Fruit fly (Drosophila melanogaster) ovary, adult (tissue): Measurements from ENCODE around the gene Atg5.

Experiments
- CG17801 ChIP-seq: fragments of 200-800 bp; optimal IDR thresholded peaks from 2 replicates; lab custom pipeline; 2019; ENCODE audit warnings: missing biosample characterization, mild to moderate bottlenecking, missing genetic modification characterization, moderate library complexity; ENCODE audit not compliant: partially characterized antibody

Atg5 gene

dm6 chrX:7312406-7312805 lies 11.2 kb downstream of the Atg5 start:
- TF ChIP-seq CG17801 (GFP tag; lab: Kevin White, UChicago) = no peak

DNA sequence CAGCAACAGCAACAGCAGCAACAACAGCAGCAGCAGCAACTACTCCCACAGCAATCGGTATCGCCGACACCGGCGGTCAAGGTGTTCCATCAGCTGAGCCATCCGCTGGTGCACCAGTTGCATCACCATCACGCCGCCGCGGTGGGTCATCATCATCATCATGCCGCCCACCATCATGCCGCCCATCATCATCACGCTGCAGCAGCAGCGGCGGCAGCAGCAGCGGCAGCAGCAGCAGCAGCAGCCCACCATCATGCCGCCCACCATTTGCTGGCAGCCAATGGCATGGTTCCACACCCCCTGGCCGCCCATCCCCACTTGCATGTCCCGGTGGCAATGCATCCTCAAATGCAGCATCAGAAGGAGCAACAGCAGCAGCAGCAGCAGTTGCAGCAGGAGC lies 14.8 kb downstream of the Atg5 start:
- no peak for TF ChIP-seq CG17801 (GFP tag; lab: Kevin White, UChicago)

DNA sequence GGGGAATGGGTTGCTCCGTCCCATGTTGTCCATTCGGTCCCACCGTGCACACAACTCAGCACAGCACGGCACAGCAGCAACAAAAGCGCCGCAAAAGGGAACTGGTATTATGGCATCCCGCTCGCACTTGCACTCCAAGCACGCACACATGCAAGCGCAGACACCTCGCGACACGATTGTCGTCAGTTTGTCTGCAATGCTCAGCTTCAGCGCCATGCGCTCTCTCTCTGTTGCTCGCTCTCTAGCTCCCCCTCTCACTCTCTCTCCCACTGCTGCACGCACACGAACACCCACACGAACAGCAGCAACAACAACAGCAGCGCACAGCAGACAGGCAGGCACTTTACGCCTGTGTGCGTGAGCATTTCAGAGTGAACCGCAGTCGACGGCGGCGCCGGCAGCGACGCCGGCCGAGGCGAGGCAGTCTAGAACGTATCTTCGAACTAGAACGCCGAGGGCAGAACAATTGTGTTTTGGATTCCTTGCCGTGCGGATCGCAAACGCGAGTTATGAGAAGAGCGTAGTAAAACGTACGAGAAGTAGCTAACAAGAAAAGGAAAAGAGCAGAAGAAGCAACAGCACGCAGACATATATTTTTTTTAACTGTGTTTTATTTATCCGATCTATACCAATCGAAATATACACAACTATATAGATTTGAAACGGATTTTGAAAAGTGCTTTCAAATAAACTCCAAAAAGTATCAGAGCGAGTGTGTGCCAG lies 15.9 kb downstream of the Atg5 start, which contains the start of gene brk:
brk (plus strand) TSS at position 462 of the 723 bp plus-strand sequence.
- peak; percentile 7 for TF ChIP-seq CG17801 (GFP tag; lab: Kevin White, UChicago)

DNA sequence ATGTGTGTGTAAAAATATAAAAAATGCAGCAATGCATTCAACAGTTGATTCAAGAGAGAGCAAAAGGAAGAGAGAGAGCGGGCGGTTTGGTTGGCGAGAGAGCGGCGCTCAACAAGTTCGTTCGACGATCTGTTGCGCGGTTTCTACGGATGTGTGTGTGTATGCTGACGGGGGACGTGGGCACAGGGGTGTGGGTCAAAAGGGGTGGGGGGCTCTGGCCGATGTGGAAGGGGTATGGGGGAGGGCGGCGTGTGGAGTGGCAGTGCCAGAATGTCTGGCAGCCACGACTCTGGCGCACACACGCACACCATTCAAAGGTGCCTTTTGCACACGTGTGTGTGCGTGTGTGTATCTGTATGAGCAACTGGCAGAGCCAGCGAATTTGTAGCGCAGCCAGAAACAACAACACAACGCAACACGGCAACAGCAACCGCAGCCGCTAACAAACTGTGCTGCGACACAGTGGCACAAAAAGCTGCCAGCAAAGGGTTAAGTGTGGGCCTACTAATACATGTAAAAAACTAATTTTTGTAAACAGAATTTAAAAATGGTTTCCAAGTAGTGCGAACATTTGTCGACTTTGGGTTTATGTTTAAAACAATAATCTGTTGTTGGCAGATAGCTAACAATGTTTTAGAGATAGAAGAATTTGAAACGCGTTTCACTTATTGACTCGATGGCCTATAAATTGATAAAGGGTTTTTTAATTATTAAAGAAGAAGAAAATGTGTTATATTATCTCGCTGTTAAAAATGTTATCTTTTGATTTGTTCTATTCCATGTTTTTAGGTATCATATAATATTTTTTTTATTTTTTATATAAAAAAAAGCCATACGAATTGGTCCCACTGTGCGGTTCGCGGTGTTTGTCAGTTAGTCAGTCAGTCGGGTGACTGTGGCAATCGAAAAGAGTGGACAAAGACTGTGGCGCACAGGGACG lies 16.8 kb downstream of the Atg5 start:
- no peak for TF ChIP-seq CG17801 (GFP tag; lab: Kevin White, UChicago)

- TF ChIP-seq CG17801 (GFP tag; lab: Kevin White, UChicago) = no peak
These were observed 17.7 kb downstream of the Atg5 start for dm6 chrX:7305753-7306338.

dm6 chrX:7304798-7305447 lies 18.6 kb downstream of the Atg5 start:
- no peak for TF ChIP-seq CG17801 (GFP tag; lab: Kevin White, UChicago)

DNA sequence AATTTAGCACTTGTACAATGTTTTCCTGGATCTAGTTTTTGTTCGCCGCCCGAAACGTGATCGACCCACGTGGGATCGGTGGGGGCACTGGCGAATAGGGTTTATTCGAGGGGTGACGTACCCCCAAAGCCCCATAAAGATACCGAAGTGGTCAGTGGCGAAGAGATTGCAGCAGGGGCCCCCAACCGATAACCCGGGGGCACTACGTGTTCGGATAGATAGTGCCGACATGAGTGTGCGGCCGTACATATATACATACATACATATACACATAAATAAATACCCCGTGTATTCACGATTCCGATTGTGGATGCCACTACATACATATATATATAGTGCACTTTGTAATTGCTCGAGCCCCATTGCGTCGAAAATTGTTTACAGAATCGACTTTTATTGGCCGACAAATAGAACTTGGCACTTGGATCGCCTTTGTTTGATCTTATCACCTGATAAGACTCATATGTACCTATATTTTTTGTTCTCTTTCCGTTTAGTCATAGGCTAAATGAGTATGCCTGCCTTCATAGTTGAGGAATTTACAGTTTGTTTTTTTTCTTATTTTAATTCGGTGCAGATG lies 19.6 kb downstream of the Atg5 start:
- no peak for TF ChIP-seq CG17801 (GFP tag; lab: Kevin White, UChicago)

DNA sequence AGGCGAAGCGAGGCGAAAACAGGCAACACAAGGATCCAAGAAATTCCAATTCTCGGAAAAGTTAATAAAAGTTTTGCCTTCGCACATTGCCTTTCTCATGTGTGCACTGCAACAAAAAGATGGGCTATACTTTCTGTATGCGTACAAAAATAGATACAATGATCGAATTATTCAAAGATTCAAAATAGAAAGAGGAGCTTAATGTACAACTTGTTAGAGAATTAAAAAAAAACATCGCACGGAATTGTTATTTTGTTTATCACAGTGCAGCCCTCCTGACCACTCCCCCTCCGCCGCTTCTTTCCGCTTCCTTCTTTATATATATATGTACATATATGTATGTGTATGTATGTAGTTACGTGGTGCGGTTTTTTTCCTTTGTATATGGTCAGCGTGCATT lies 21.2 kb downstream of the Atg5 start:
- no peak for TF ChIP-seq CG17801 (GFP tag; lab: Kevin White, UChicago)

- no peak for TF ChIP-seq CG17801 (GFP tag; lab: Kevin White, UChicago)
These were observed 21.9 kb downstream of the Atg5 start for dm6 chrX:7301351-7302328.

dm6 chrX:7300722-7301350 lies 22.7 kb downstream of the Atg5 start:
- TF ChIP-seq CG17801 (GFP tag; lab: Kevin White, UChicago) = no peak

dm6 chrX:7300356-7300721 lies 23.2 kb downstream of the Atg5 start:
- no peak for TF ChIP-seq CG17801 (GFP tag; lab: Kevin White, UChicago)

- peak; percentile 73 for TF ChIP-seq CG17801 (GFP tag; lab: Kevin White, UChicago)
These were observed 23.9 kb downstream of the Atg5 start for dm6 chrX:7299399-7300355.
